Worm (Caenorhabditis elegans) whole organism, L4/young adult: ENCODE results near the gene algn-9.

Experiments used
- W03F9.2 ChIP-seq: fragments of 150-350 bp; optimal IDR thresholded peaks from 2 replicates; lab custom pipeline; 2014; ENCODE audit warnings: missing biosample characterization, missing genetic modification characterization
- dao-5 ChIP-seq: sonication (generic microtip); optimal IDR thresholded peaks from 2 replicates; lab custom pipeline; 2016; ENCODE audit warnings: missing genotype, missing genetic modification characterization, moderate library complexity, missing compliant biosample characterization

- TF ChIP-seq W03F9.2 (no peak), dao-5 (no peak)
Observed at ce11 chrII:10570302-10570701, 13.8 kb upstream of the algn-9 start, which contains the start of gene txt-13.
